Worm (Caenorhabditis elegans) whole organism, L4 larva: ENCODE data around the gene Y17G7B.17.

Experiments used
- D1046.2 ChIP-seq: fragments of 200-800 bp; sonication (Bioruptor generic); IDR thresholded peaks from 2 replicates; pipeline ENCODE4 v1.3.6; 2022; ENCODE audit warnings: missing genetic modification characterization, missing compliant biosample characterization
- F10B5.3 ChIP-seq: sonication (generic microtip); optimal IDR thresholded peaks from 2 replicates; lab custom pipeline; 2016; ENCODE audit warnings: mild to moderate bottlenecking, missing genetic modification characterization, missing compliant biosample characterization
- F26F4.8 ChIP-seq: fragments of 200-800 bp; sonication (Bioruptor generic); conservative IDR thresholded peaks from 2 replicates; pipeline ENCODE4 v1.3.6; 2022; ENCODE audit warnings: missing genetic modification characterization, missing compliant biosample characterization
- F37D6.2 ChIP-seq: sonication (generic microtip); optimal IDR thresholded peaks from 2 replicates; lab custom pipeline; 2016; ENCODE audit warnings: mild to moderate bottlenecking, missing genetic modification characterization, missing compliant biosample characterization
- F44E2.7 ChIP-seq: fragments of 200-800 bp; sonication (Bioruptor generic); IDR thresholded peaks from 2 replicates; pipeline ENCODE4 v2.1.2; 2022; ENCODE audit warnings: missing genetic modification characterization, missing compliant biosample characterization
- F49E8.2 ChIP-seq: sonication (generic microtip); optimal IDR thresholded peaks from 2 replicates; lab custom pipeline; 2016; ENCODE audit warnings: missing compliant biosample characterization, mild to moderate bottlenecking, missing genetic modification characterization, borderline replicate concordance
- T20F7.1 ChIP-seq: fragments of 200-800 bp; sonication (Bioruptor generic); optimal IDR thresholded peaks from 2 replicates; lab custom pipeline; 2018; ENCODE audit warnings: mild to moderate bottlenecking, missing genetic modification characterization, missing compliant biosample characterization
- Y5F2A.4 ChIP-seq: fragments of 200-800 bp; sonication (Bioruptor generic); optimal IDR thresholded peaks from 2 replicates; lab custom pipeline; 2018; ENCODE audit warnings: mild to moderate bottlenecking, missing genetic modification characterization, missing compliant biosample characterization
- ZK546.5 ChIP-seq, 2 experiments: sonication (generic microtip); optimal IDR thresholded peaks; 2 replicates each; lab custom pipeline; 2017; ENCODE audit warnings: missing biosample characterization in 2 of 2, missing genetic modification characterization in 2 of 2
- aly-2 ChIP-seq: sonication (generic microtip); optimal IDR thresholded peaks from 2 replicates; lab custom pipeline; 2018; ENCODE audit warnings: missing biosample characterization, missing genetic modification characterization
- ama-1 ChIP-seq: fragments of 150-350 bp; optimal IDR thresholded peaks from 2 replicates; lab custom pipeline; 2014; ENCODE audit warnings: inconsistent platforms, mixed read lengths
- attf-4 ChIP-seq: sonication (generic microtip); optimal IDR thresholded peaks from 3 replicates; lab custom pipeline; 2017; ENCODE audit warnings: missing biosample characterization, missing genetic modification characterization
- ceh-20 ChIP-seq: fragments of 200-800 bp; sonication (Bioruptor generic); IDR thresholded peaks from 2 replicates; pipeline ENCODE4 v1.3.6; 2022; ENCODE audit warnings: missing genetic modification reagents, missing genetic modification characterization, missing compliant biosample characterization
- ceh-44 ChIP-seq: fragments of 200-800 bp; sonication (Bioruptor generic); IDR thresholded peaks from 2 replicates; pipeline ENCODE4 v1.3.6; 2022; ENCODE audit warnings: missing genetic modification reagents, missing genetic modification characterization, missing compliant biosample characterization
- ceh-62 ChIP-seq: sonication (generic microtip); optimal IDR thresholded peaks from 2 replicates; lab custom pipeline; 2017; ENCODE audit warnings: missing biosample characterization, missing genetic modification characterization
- ceh-82 ChIP-seq: sonication (generic microtip); optimal IDR thresholded peaks from 2 replicates; lab custom pipeline; 2017; ENCODE audit warnings: missing biosample characterization, missing genetic modification characterization
- ces-1 ChIP-seq: fragments of 150-350 bp; sonication (generic microtip); optimal IDR thresholded peaks from 4 replicates; lab custom pipeline; 2014; ENCODE audit warnings: missing biosample characterization, missing genetic modification reagents, missing genetic modification characterization
- cey-2 ChIP-seq: sonication (generic microtip); optimal IDR thresholded peaks from 3 replicates; lab custom pipeline; 2017; ENCODE audit warnings: missing genetic modification characterization, mild to moderate bottlenecking, missing compliant biosample characterization, antibody characterized with exemption, borderline replicate concordance; ENCODE audit not compliant: insufficient read depth
- daf-12 ChIP-seq: fragments of 150-350 bp; optimal IDR thresholded peaks from 2 replicates; lab custom pipeline; 2014; ENCODE audit warnings: missing biosample characterization, missing genetic modification reagents, missing genetic modification characterization
- daf-8 ChIP-seq: fragments of 200-800 bp; sonication (Bioruptor generic); IDR thresholded peaks from 2 replicates; pipeline ENCODE4 v1.3.6; 2022; ENCODE audit warnings: missing genetic modification characterization, missing compliant biosample characterization
- dmd-8 ChIP-seq: fragments of 200-800 bp; sonication (Bioruptor generic); IDR thresholded peaks from 2 replicates; pipeline ENCODE4 v1.3.6; 2022; ENCODE audit warnings: missing genetic modification characterization, missing compliant biosample characterization
- egl-43 ChIP-seq: fragments of 200-800 bp; sonication (Bioruptor generic); IDR thresholded peaks from 2 replicates; pipeline ENCODE4 v1.3.6; 2022; ENCODE audit warnings: missing genetic modification reagents, missing genetic modification characterization, missing compliant biosample characterization
- fkh-10 ChIP-seq: fragments of 150-350 bp; optimal IDR thresholded peaks from 2 replicates; lab custom pipeline; 2014; ENCODE audit warnings: missing biosample characterization, missing genetic modification reagents, missing genetic modification characterization
- hlh-30 ChIP-seq: sonication (generic microtip); optimal IDR thresholded peaks from 2 replicates; lab custom pipeline; 2017; ENCODE audit warnings: antibody characterized with exemption, mild to moderate bottlenecking, missing genetic modification characterization, missing compliant biosample characterization; ENCODE audit not compliant: insufficient read depth
- hmg-1.1 ChIP-seq: fragments of 200-800 bp; sonication (Bioruptor generic); IDR thresholded peaks from 2 replicates; pipeline ENCODE4 v1.3.6; 2022; ENCODE audit warnings: missing genetic modification reagents, missing genetic modification characterization, missing compliant biosample characterization
- lim-7 ChIP-seq: fragments of 200-800 bp; sonication (Bioruptor generic); IDR thresholded peaks from 2 replicates; pipeline ENCODE4 v1.3.6; 2022; ENCODE audit warnings: missing genetic modification characterization, missing compliant biosample characterization
- lin-1 ChIP-seq: fragments of 200-800 bp; sonication (Bioruptor generic); IDR thresholded peaks from 2 replicates; pipeline ENCODE4 v1.3.6; 2022; ENCODE audit warnings: missing genetic modification reagents, missing genetic modification characterization, missing compliant biosample characterization
- lin-13 ChIP-seq: fragments of 150-350 bp; optimal IDR thresholded peaks from 2 replicates; lab custom pipeline; 2014; ENCODE audit warnings: missing biosample characterization, missing genetic modification reagents, missing genetic modification characterization
- lin-15B ChIP-seq: fragments of 150-350 bp; sonication (generic microtip); optimal IDR thresholded peaks from 3 replicates; lab custom pipeline; 2014; ENCODE audit warnings: missing biosample characterization, missing genetic modification characterization
- lin-29 ChIP-seq: fragments of 200-800 bp; sonication (Bioruptor generic); IDR thresholded peaks from 2 replicates; pipeline ENCODE4 v1.3.6; 2022; ENCODE audit warnings: missing genetic modification reagents, missing genetic modification characterization, missing compliant biosample characterization
- lir-3 ChIP-seq: sonication (generic microtip); optimal IDR thresholded peaks from 2 replicates; lab custom pipeline; 2016; ENCODE audit warnings: mild to moderate bottlenecking, missing genetic modification characterization, missing compliant biosample characterization
- madf-5 ChIP-seq, 2 experiments: fragments of 200-800 bp; sonication (Bioruptor generic); IDR thresholded peaks; 2 replicates each; pipeline ENCODE4 v1.3.6; 2022; ENCODE audit warnings: missing compliant biosample characterization in 2 of 2, missing genetic modification characterization in 2 of 2
- mdl-1 ChIP-seq, 2 experiments: fragments of 150-350 bp in 1 of 2; sonication (generic microtip) in 1 of 2; optimal IDR thresholded peaks; 2 replicates each; lab custom pipeline; 2014 to 2017; ENCODE audit warnings: missing biosample characterization in 2 of 2, missing genetic modification characterization in 2 of 2
- mdt-29 ChIP-seq: fragments of 200-800 bp; sonication (Bioruptor generic); IDR thresholded peaks from 2 replicates; pipeline ENCODE4 v1.3.6; 2022; ENCODE audit warnings: missing genetic modification reagents, missing genetic modification characterization, missing compliant biosample characterization
- mep-1 ChIP-seq: fragments of 150-350 bp; sonication (generic microtip); optimal IDR thresholded peaks from 3 replicates; lab custom pipeline; 2014; ENCODE audit warnings: missing biosample characterization, missing genetic modification characterization
- mes-2 ChIP-seq: sonication (generic microtip); optimal IDR thresholded peaks from 2 replicates; lab custom pipeline; 2016; ENCODE audit warnings: missing genotype, mild to moderate bottlenecking, missing genetic modification characterization, missing compliant biosample characterization; ENCODE audit not compliant: poor library complexity, severe bottlenecking
- mxl-2 ChIP-seq: fragments of 200-800 bp; sonication (Bioruptor generic); conservative IDR thresholded peaks from 2 replicates; pipeline ENCODE4 v1.3.6; 2022; ENCODE audit warnings: missing genetic modification reagents, missing genetic modification characterization, missing compliant biosample characterization
- nhr-102 ChIP-seq: sonication (generic microtip); optimal IDR thresholded peaks from 2 replicates; lab custom pipeline; 2016; ENCODE audit warnings: mild to moderate bottlenecking, missing genetic modification characterization, moderate library complexity, missing compliant biosample characterization
- nhr-11 ChIP-seq: fragments of 150-350 bp; optimal IDR thresholded peaks from 2 replicates; lab custom pipeline; 2014; ENCODE audit warnings: missing biosample characterization, missing genetic modification characterization
- nhr-237 ChIP-seq: sonication (generic microtip); optimal IDR thresholded peaks from 2 replicates; lab custom pipeline; 2017; ENCODE audit warnings: missing biosample characterization, missing genetic modification characterization
- nhr-25 ChIP-seq: sonication (generic microtip); optimal IDR thresholded peaks from 2 replicates; lab custom pipeline; 2017; ENCODE audit warnings: missing genetic modification characterization, mild to moderate bottlenecking, missing compliant biosample characterization, antibody characterized with exemption, moderate library complexity, borderline replicate concordance; ENCODE audit not compliant: insufficient read depth
- nhr-28 ChIP-seq: fragments of 150-350 bp; optimal IDR thresholded peaks from 2 replicates; lab custom pipeline; 2014; ENCODE audit warnings: missing biosample characterization, missing genetic modification characterization
- nhr-41 ChIP-seq: fragments of 200-800 bp; sonication (Bioruptor generic); IDR thresholded peaks from 2 replicates; pipeline ENCODE4 v1.3.6; 2022; ENCODE audit warnings: missing genetic modification reagents, missing genetic modification characterization, missing compliant biosample characterization
- nhr-48 ChIP-seq: sonication (generic microtip); optimal IDR thresholded peaks from 2 replicates; lab custom pipeline; 2016; ENCODE audit warnings: mild to moderate bottlenecking, missing genetic modification characterization, missing compliant biosample characterization
- nhr-6 ChIP-seq: fragments of 150-350 bp; optimal IDR thresholded peaks from 2 replicates; lab custom pipeline; 2014; ENCODE audit warnings: missing biosample characterization, missing genetic modification characterization
- skn-1 ChIP-seq: fragments of 150-350 bp; optimal IDR thresholded peaks from 2 replicates; lab custom pipeline; 2014; ENCODE audit warnings: missing biosample characterization, missing genetic modification characterization
- tag-97 ChIP-seq: fragments of 200-800 bp; sonication (Bioruptor generic); IDR thresholded peaks from 2 replicates; pipeline ENCODE4 v1.3.6; 2022; ENCODE audit warnings: missing genetic modification characterization, missing compliant biosample characterization
- zag-1 ChIP-seq: fragments of 150-350 bp; optimal IDR thresholded peaks from 2 replicates; lab custom pipeline; 2014; ENCODE audit warnings: missing biosample characterization, missing genetic modification characterization
- zfp-2 ChIP-seq: sonication (generic microtip); optimal IDR thresholded peaks from 2 replicates; lab custom pipeline; 2016; ENCODE audit warnings: mild to moderate bottlenecking, missing genetic modification characterization, missing compliant biosample characterization
- zfp-3 ChIP-seq: fragments of 200-800 bp; sonication (Bioruptor generic); conservative IDR thresholded peaks from 2 replicates; pipeline ENCODE4 v1.3.6; 2022; ENCODE audit warnings: missing genetic modification reagents, missing genetic modification characterization, missing compliant biosample characterization
- zip-2 ChIP-seq: fragments of 150-350 bp; optimal IDR thresholded peaks from 2 replicates; lab custom pipeline; 2014; ENCODE audit warnings: missing biosample characterization, missing genetic modification characterization
- ztf-11 ChIP-seq: fragments of 150-350 bp; optimal IDR thresholded peaks from 2 replicates; lab custom pipeline; 2014; ENCODE audit warnings: missing biosample characterization, missing genetic modification characterization

Gene Y17G7B.17

ce11 chrII:12089616-12090215 is 10.1 kb downstream of the Y17G7B.17 start (continued):
- TF ChIP-seq ceh-20 (GFP tag; lab: Robert Waterston, UW) (no peak), aly-2 (tag; lab: Kevin White, UChicago) (no peak), mdl-1 (tag; optimal IDR thresholded peaks at IDR 0.05; lab: Kevin White, UChicago) (peak; percentile 39 to 75), lir-3 (no peak), zfp-2 (tag; lab: Kevin White, UChicago) (no peak), nhr-102 (no peak), nhr-11 (tag; lab: Kevin White, UChicago) (peak; percentile 24), nhr-41 (GFP tag; lab: Robert Waterston, UW) (no peak), F26F4.8 (GFP tag; lab: Robert Waterston, UW) (no peak), ceh-44 (GFP tag; lab: Robert Waterston, UW) (no peak), lin-13 (no peak), madf-5 (GFP tag; IDR thresholded peaks at IDR 0.05; lab: Robert Waterston, UW) (no peak), ceh-82 (tag; lab: Kevin White, UChicago) (no peak), mes-2 (tag; lab: Kevin White, UChicago) (no peak), zfp-3 (no peak), nhr-237 (tag; lab: Kevin White, UChicago) (no peak), attf-4 (tag; lab: Kevin White, UChicago) (no peak), hlh-30 (tag; lab: Kevin White, UChicago) (peak; percentile 47), T20F7.1 (no peak), ZK546.5 (tag; optimal IDR thresholded peaks at IDR 0.05; lab: Kevin White, UChicago) (no peak), nhr-6 (peak; percentile 60), egl-43 (GFP tag; lab: Robert Waterston, UW) (no peak), ces-1 (GFP tag; lab: Kevin White, UChicago) (peak; percentile 83), F44E2.7 (GFP tag; lab: Robert Waterston, UW) (no peak), zip-2 (no peak), Y5F2A.4 (GFP tag; lab: Kevin White, UChicago) (no peak), F10B5.3 (tag; lab: Kevin White, UChicago) (no peak), ztf-11 (no peak), D1046.2 (GFP tag; lab: Robert Waterston, UW) (no peak), fkh-10 (peak; percentile 77), skn-1 (no peak), lin-1 (GFP tag; lab: Robert Waterston, UW) (no peak), nhr-28 (tag; lab: Kevin White, UChicago) (peak; percentile 61), nhr-25 (tag; lab: Kevin White, UChicago) (no peak), mep-1 (peak; percentile 69), F37D6.2 (tag; lab: Kevin White, UChicago) (no peak), lin-29 (GFP tag; lab: Robert Waterston, UW) (no peak), lin-15B (tag; lab: Kevin White, UChicago) (no peak), F49E8.2 (tag; lab: Kevin White, UChicago) (no peak), mdt-29 (GFP tag; lab: Robert Waterston, UW) (no peak), nhr-48 (peak; percentile 66), mxl-2 (GFP tag; lab: Robert Waterston, UW) (no peak), dmd-8 (GFP tag; lab: Robert Waterston, UW) (no peak), zag-1 (tag; lab: Kevin White, UChicago) (no peak), ceh-62 (tag; lab: Kevin White, UChicago) (no peak), daf-12 (no peak), tag-97 (GFP tag; lab: Robert Waterston, UW) (no peak), ama-1 (lab: Kevin White, UChicago) (no peak), lim-7 (GFP tag; lab: Robert Waterston, UW) (no peak), daf-8 (no peak), hmg-1.1 (GFP tag; lab: Robert Waterston, UW) (peak; percentile 60), cey-2 (tag; lab: Kevin White, UChicago) (peak; percentile 9)
